Worm (Caenorhabditis elegans) whole organism, L1 larva: ENCODE results near the gene Y43H11AL.1.

Source experiments
- ces-1 ChIP-seq: fragments of 150-350 bp; optimal IDR thresholded peaks from 2 replicates; lab custom pipeline; 2014; ENCODE audit warnings: missing biosample characterization, missing genetic modification reagents, missing genetic modification characterization
- lir-3 ChIP-seq: sonication (generic microtip); optimal IDR thresholded peaks from 2 replicates; lab custom pipeline; 2016; ENCODE audit warnings: mild to moderate bottlenecking, missing genetic modification characterization, moderate library complexity, missing compliant biosample characterization; ENCODE audit not compliant: poor library complexity
- nhr-11 ChIP-seq: fragments of 150-350 bp; optimal IDR thresholded peaks from 2 replicates; lab custom pipeline; 2014; ENCODE audit warnings: missing biosample characterization, missing genetic modification characterization
- skn-1 ChIP-seq: fragments of 150-350 bp; optimal IDR thresholded peaks from 2 replicates; lab custom pipeline; 2014; ENCODE audit warnings: missing biosample characterization, missing genetic modification characterization
- unc-130 ChIP-seq: fragments of 150-350 bp; optimal IDR thresholded peaks from 2 replicates; lab custom pipeline; 2017; ENCODE audit warnings: missing biosample characterization, missing genetic modification characterization, inconsistent platforms

ce11 chrII:237721-238120 is 5.2 kb upstream of the Y43H11AL.1 start, which contains the start of gene laat-1:
- no peak for TF ChIP-seq lir-3 (tag; lab: Kevin White, UChicago)
- no peak for TF ChIP-seq nhr-11 (tag; lab: Kevin White, UChicago)
- TF ChIP-seq ces-1 (GFP tag; lab: Kevin White, UChicago), result no peak
- no peak for TF ChIP-seq skn-1
- no peak for TF ChIP-seq unc-130 (tag; lab: Kevin White, UChicago)
